Worm (Caenorhabditis elegans) whole organism, early embryonic: Measurements from ENCODE around the gene C23G10.7.

ENCODE experiments used
- B0310.2 ChIP-seq: sonication (generic microtip); optimal IDR thresholded peaks from 2 replicates; lab custom pipeline; 2016; ENCODE audit warnings: mild to moderate bottlenecking, missing genetic modification characterization, missing compliant biosample characterization
- F13C5.2 ChIP-seq: sonication (generic microtip); optimal IDR thresholded peaks from 2 replicates; lab custom pipeline; 2017; ENCODE audit warnings: mild to moderate bottlenecking, missing genetic modification characterization, inconsistent platforms, missing compliant biosample characterization
- aly-1 ChIP-seq: sonication (generic microtip); optimal IDR thresholded peaks from 2 replicates; lab custom pipeline; 2016; ENCODE audit warnings: missing genetic modification characterization, missing compliant biosample characterization
- ama-1 ChIP-seq: fragments of 150-350 bp; optimal IDR thresholded peaks from 2 replicates; lab custom pipeline; 2014
- ceh-13 ChIP-seq: fragments of 200-800 bp; sonication (Bioruptor generic); optimal IDR thresholded peaks from 2 replicates; lab custom pipeline; 2018; ENCODE audit warnings: mild to moderate bottlenecking, missing genetic modification characterization, missing compliant biosample characterization
- ceh-36 ChIP-seq: sonication (generic microtip); optimal IDR thresholded peaks from 2 replicates; lab custom pipeline; 2016; ENCODE audit warnings: missing genetic modification characterization, inconsistent platforms, missing compliant biosample characterization
- ets-7 ChIP-seq: sonication (generic microtip); optimal IDR thresholded peaks from 2 replicates; lab custom pipeline; 2016; ENCODE audit warnings: missing genotype, missing genetic modification characterization, missing compliant biosample characterization
- flt-1 ChIP-seq: fragments of 200-800 bp; sonication (Bioruptor generic); IDR thresholded peaks from 2 replicates; pipeline ENCODE4 v1.3.6; 2022; ENCODE audit warnings: missing genetic modification characterization, missing compliant biosample characterization
- hmbx-1 ChIP-seq: sonication (generic microtip); optimal IDR thresholded peaks from 2 replicates; lab custom pipeline; 2016; ENCODE audit warnings: mild to moderate bottlenecking, missing genetic modification characterization, missing compliant biosample characterization
- hmg-4 ChIP-seq: fragments of 200-800 bp; sonication (Bioruptor generic); optimal IDR thresholded peaks from 2 replicates; lab custom pipeline; 2018; ENCODE audit warnings: mild to moderate bottlenecking, missing genetic modification characterization, missing compliant biosample characterization
- hnd-1 ChIP-seq: sonication (generic microtip); optimal IDR thresholded peaks from 2 replicates; lab custom pipeline; 2016; ENCODE audit warnings: missing genetic modification characterization, missing compliant biosample characterization
- pes-1 ChIP-seq: fragments of 200-800 bp; sonication (Bioruptor generic); IDR thresholded peaks from 2 replicates; pipeline ENCODE4 v1.3.6; 2022; ENCODE audit warnings: missing genetic modification reagents, missing genetic modification characterization, missing compliant biosample characterization
- scrt-1 ChIP-seq: fragments of 200-800 bp; sonication (Bioruptor generic); IDR thresholded peaks from 2 replicates; pipeline ENCODE4 v1.3.6; 2022; ENCODE audit warnings: missing genetic modification characterization, missing compliant biosample characterization
- sea-1 ChIP-seq: fragments of 200-800 bp; sonication (Bioruptor generic); conservative IDR thresholded peaks from 2 replicates; pipeline ENCODE4 v1.3.6; 2022; ENCODE audit warnings: missing genetic modification characterization, missing compliant biosample characterization
- tbx-11 ChIP-seq: fragments of 200-800 bp; sonication (Bioruptor generic); IDR thresholded peaks from 2 replicates; pipeline ENCODE4 v1.3.6; 2022; ENCODE audit warnings: missing genetic modification characterization, missing compliant biosample characterization
- tbx-37 ChIP-seq: fragments of 200-800 bp; sonication (Bioruptor generic); conservative IDR thresholded peaks from 2 replicates; pipeline ENCODE4 v1.3.6; 2022; ENCODE audit warnings: missing genetic modification reagents, missing genetic modification characterization, missing compliant biosample characterization
- tra-4 ChIP-seq: sonication (generic microtip); optimal IDR thresholded peaks from 2 replicates; lab custom pipeline; 2017; ENCODE audit warnings: missing genetic modification characterization, missing compliant biosample characterization

Gene C23G10.7

DNA sequence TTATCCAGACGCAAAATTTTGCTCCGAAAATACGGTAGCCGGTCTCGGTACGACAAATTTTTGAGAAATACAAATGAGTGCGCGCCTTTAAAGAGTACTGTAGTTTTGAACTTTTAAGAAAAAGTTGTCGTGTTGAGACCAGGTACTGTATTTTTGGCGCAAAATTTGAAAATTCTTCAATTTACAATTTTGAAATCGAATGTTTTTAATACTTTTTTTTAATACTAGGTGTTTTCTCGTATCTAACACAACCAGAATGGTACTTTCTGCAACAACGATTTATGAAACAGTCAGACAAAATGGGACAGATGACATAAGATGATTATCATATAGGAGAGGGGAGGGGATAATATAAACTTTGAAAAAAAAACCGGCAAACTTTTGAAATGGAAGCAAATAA is 2.5 kb downstream of the C23G10.7 start:
- TF ChIP-seq tra-4: no peak
- no peak for TF ChIP-seq ceh-13 (GFP tag; lab: Kevin White, UChicago)
- TF ChIP-seq pes-1 (GFP tag; lab: Robert Waterston, UW): no peak
- TF ChIP-seq F13C5.2 (tag; lab: Kevin White, UChicago): no peak
- no peak for TF ChIP-seq ceh-36 (tag; lab: Kevin White, UChicago)
- no peak for TF ChIP-seq aly-1 (tag; lab: Kevin White, UChicago)
- no peak for TF ChIP-seq flt-1 (GFP tag; lab: Robert Waterston, UW)
- no peak for TF ChIP-seq ama-1 (lab: Kevin White, UChicago)
- no peak for TF ChIP-seq tbx-11 (GFP tag; lab: Robert Waterston, UW)
- TF ChIP-seq hnd-1 (tag; lab: Kevin White, UChicago): no peak

DNA sequence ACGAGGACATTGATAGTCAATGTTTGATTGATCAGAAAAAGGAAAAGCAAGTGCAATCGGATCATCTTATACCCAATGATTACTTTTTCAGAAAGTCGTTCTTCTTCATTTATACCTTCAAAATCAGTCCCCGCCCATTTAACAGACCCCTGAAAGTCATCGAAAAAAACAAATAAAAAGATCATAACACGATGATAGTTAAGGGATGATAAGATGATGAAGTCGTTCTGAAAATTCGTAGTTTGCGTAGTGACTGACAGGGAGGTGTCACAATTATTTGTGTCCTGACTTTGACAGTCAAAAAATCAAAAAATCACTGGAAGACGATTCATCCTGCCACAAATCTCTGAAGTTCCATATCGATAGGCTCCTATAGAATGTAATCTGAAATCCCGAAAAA is 3.7 kb downstream of the C23G10.7 start, which contains the start of gene ugt-66:
Gene ugt-66, minus strand, starts transcription at position 101 of the 400 bp plus-strand sequence.
- TF ChIP-seq hmbx-1 (tag; lab: Kevin White, UChicago) (no peak), scrt-1 (GFP tag; lab: Robert Waterston, UW) (no peak), sea-1 (no peak), flt-1 (GFP tag; lab: Robert Waterston, UW) (no peak), hmg-4 (no peak), ceh-13 (GFP tag; lab: Kevin White, UChicago) (no peak), tbx-11 (GFP tag; lab: Robert Waterston, UW) (no peak), B0310.2 (tag; lab: Kevin White, UChicago) (no peak), F13C5.2 (tag; lab: Kevin White, UChicago) (no peak), hnd-1 (tag; lab: Kevin White, UChicago) (no peak), ets-7 (tag; lab: Kevin White, UChicago) (no peak), pes-1 (GFP tag; lab: Robert Waterston, UW) (no peak), ceh-36 (tag; lab: Kevin White, UChicago) (no peak), ama-1 (lab: Kevin White, UChicago) (no peak), aly-1 (tag; lab: Kevin White, UChicago) (no peak), tra-4 (no peak), tbx-37 (GFP tag; lab: Robert Waterston, UW) (no peak)

DNA sequence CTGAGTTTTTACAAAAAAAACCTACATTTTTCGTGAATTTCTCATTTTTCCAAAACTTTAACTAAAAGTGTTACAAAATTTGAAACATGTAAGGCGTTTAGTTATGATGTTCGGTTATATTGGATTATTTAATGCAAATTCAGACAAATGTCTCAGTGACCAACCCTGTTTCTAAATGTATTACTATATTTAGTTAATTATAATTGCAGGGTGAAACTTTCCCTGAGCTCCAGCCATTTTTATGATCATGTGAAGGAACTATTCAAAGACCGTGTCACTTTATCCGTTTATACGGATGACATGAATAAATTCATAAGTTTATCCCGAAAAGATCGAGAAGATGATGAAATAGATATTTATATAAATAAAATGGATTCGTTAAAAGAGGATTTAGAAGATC is 7.4 kb downstream of the C23G10.7 start, which contains the start of gene C23G10.5:
Gene C23G10.5, plus strand, starts transcription at position 301 of the 400 bp plus-strand sequence.
- TF ChIP-seq ceh-36 (tag; lab: Kevin White, UChicago) (no peak), ceh-13 (GFP tag; lab: Kevin White, UChicago) (no peak), ets-7 (tag; lab: Kevin White, UChicago) (no peak), tbx-11 (GFP tag; lab: Robert Waterston, UW) (no peak), flt-1 (GFP tag; lab: Robert Waterston, UW) (no peak), tra-4 (no peak), scrt-1 (GFP tag; lab: Robert Waterston, UW) (no peak), pes-1 (GFP tag; lab: Robert Waterston, UW) (no peak), tbx-37 (GFP tag; lab: Robert Waterston, UW) (no peak), ama-1 (lab: Kevin White, UChicago) (no peak), B0310.2 (tag; lab: Kevin White, UChicago) (no peak), sea-1 (no peak), hmbx-1 (tag; lab: Kevin White, UChicago) (no peak), F13C5.2 (tag; lab: Kevin White, UChicago) (no peak), hnd-1 (tag; lab: Kevin White, UChicago) (no peak), aly-1 (tag; lab: Kevin White, UChicago) (no peak), hmg-4 (no peak)

DNA sequence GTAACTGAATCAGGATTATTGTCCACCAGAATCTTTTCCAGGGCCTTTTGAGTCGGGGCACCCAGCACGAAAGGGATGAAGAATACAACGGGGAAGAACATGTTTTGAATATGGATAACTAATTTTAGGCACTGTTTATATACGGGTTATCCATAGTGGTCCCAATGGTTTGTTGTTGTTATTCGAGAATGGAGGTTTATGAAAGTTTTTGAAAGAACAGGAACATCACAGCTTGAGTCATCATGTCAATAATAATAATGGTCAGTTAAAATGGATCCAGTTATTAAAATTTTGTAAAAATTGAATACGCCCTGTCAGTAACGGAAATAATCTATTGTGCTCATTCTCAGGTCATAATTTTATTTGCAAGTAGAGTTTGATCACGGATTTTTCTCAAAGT is 15.1 kb downstream of the C23G10.7 start, which contains the start of gene nas-28:
Gene nas-28, minus strand, starts transcription at position 101 of the 400 bp plus-strand sequence.
- no peak for TF ChIP-seq tra-4
- no peak for TF ChIP-seq ama-1 (lab: Kevin White, UChicago)
- TF ChIP-seq tbx-11 (GFP tag; lab: Robert Waterston, UW): no peak
- no peak for TF ChIP-seq scrt-1 (GFP tag; lab: Robert Waterston, UW)
- TF ChIP-seq F13C5.2 (tag; lab: Kevin White, UChicago): no peak

DNA sequence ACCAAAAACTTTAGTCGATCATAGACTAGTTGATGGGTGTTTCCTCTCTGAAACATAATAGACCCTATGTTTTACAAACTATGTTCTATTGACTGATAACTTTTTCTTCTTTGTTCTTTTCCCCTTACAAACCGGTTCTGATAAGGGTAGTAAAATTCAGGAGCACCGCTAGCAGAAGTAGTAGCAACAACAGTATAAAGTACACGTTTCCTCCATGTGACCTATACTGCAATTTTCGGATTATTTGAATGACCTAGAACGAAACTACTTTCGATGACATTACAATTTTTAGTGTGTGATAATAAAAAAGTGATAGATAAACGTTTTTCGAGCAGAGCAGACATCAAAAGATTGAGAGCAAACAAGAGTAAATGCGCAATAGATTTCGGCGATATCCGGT is 17.9 kb downstream of the C23G10.7 start:
- no peak for TF ChIP-seq aly-1 (tag; lab: Kevin White, UChicago)
- TF ChIP-seq hmbx-1 (tag; lab: Kevin White, UChicago): no peak
- TF ChIP-seq pes-1 (GFP tag; lab: Robert Waterston, UW): no peak
- no peak for TF ChIP-seq tbx-11 (GFP tag; lab: Robert Waterston, UW)
- TF ChIP-seq ceh-13 (GFP tag; lab: Kevin White, UChicago): no peak
- no peak for TF ChIP-seq F13C5.2 (tag; lab: Kevin White, UChicago)
- TF ChIP-seq scrt-1 (GFP tag; lab: Robert Waterston, UW): no peak
- no peak for TF ChIP-seq ets-7 (tag; lab: Kevin White, UChicago)
- no peak for TF ChIP-seq hnd-1 (tag; lab: Kevin White, UChicago)
- no peak for TF ChIP-seq flt-1 (GFP tag; lab: Robert Waterston, UW)

DNA sequence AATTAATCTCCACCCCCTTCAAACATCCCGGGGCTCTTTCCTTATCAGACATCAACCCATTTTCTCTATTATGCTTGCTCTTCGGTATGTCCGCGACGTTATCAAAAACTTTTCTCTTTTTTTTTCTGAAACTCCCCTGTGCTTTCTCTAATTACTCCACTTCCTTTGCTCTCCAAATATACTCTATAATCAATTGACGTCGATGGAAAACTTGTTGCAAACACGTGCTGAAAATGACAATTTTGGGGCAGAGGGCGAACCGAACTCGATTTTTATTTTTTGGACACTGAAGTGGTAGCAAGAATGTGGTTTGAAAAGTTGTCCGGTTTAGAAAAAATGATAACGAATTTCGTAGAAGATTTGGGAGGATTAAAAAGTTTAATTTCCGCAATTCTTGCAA is 19.2 kb downstream of the C23G10.7 start:
- TF ChIP-seq F13C5.2 (tag; lab: Kevin White, UChicago) (no peak), hnd-1 (tag; lab: Kevin White, UChicago) (no peak), B0310.2 (tag; lab: Kevin White, UChicago) (no peak), ceh-13 (GFP tag; lab: Kevin White, UChicago) (no peak)

DNA sequence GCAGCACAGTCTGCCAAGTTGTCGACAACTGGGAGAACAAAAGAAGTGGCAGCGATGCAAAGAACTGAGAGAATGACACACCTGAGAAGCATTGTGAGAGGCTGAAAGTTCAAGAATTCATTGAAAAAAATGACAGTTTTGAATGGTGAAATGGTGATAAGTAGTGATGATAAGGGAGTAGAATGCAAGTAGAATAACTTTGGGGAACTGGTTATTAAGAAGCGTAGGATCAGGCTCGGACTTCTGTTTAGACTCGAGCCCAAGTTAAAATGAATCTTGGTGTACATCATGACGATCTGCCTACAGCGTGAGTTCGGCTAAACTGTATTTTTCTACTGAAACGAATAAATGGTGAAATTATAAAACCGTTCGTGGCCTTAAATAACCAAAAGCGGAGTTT is 19.6 kb downstream of the C23G10.7 start, which contains the start of gene F42A10.7:
Gene F42A10.7, minus strand, starts transcription at position 101 of the 400 bp plus-strand sequence.
- TF ChIP-seq ceh-13 (GFP tag; lab: Kevin White, UChicago): no peak

DNA sequence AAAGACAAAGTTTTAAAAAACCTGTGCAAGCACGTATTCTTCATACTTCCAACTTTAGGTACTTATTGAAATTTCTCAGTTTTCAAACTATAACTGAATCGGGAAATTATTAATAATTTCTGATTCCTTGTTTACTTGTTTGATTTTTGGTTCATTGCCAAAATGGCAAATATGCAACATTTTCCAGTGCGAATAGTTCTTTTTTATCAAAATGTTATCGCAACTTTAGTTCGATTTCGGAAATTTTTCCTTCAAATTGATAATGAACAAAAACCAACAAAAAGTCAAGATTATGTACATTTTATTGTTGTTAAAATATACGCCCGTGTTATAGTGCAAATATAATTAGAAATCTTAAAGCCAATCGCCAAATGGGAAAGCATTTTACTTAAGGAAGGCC is 20.6 kb downstream of the C23G10.7 start:
- TF ChIP-seq tbx-11 (GFP tag; lab: Robert Waterston, UW) (no peak), sea-1 (no peak), tra-4 (no peak), hnd-1 (tag; lab: Kevin White, UChicago) (no peak), F13C5.2 (tag; lab: Kevin White, UChicago) (no peak), scrt-1 (GFP tag; lab: Robert Waterston, UW) (no peak), hmg-4 (no peak), ets-7 (tag; lab: Kevin White, UChicago) (no peak), ama-1 (lab: Kevin White, UChicago) (no peak)
